Worm (Caenorhabditis elegans) whole organism, mixed stage, embryonic: ENCODE data around the gene EGAP4.1.

Source experiments
- M03D4.4 ChIP-seq: sonication (generic microtip); optimal IDR thresholded peaks from 2 replicates; lab custom pipeline; 2017; ENCODE audit warnings: mild to moderate bottlenecking, missing genetic modification characterization, missing compliant biosample characterization
- bed-3 ChIP-seq: fragments of 200-800 bp; sonication (Bioruptor generic); optimal IDR thresholded peaks from 3 replicates; lab custom pipeline; 2018; ENCODE audit warnings: mild to moderate bottlenecking, missing genetic modification characterization, moderate library complexity, missing compliant biosample characterization
- blmp-1 ChIP-seq: fragments of 150-350 bp; optimal IDR thresholded peaks from 2 replicates; lab custom pipeline; 2014; ENCODE audit warnings: missing biosample characterization, missing genetic modification characterization
- ceh-39 ChIP-seq: fragments of 150-350 bp; optimal IDR thresholded peaks from 2 replicates; lab custom pipeline; 2014; ENCODE audit warnings: missing biosample characterization, missing genetic modification characterization
- ceh-43 ChIP-seq: fragments of 200-800 bp; sonication (Bioruptor generic); optimal IDR thresholded peaks from 2 replicates; lab custom pipeline; 2018; ENCODE audit warnings: mild to moderate bottlenecking, missing genetic modification characterization, moderate library complexity, missing compliant biosample characterization
- ceh-83 ChIP-seq: fragments of 200-800 bp; sonication (Bioruptor generic); optimal IDR thresholded peaks from 2 replicates; lab custom pipeline; 2018; ENCODE audit warnings: mild to moderate bottlenecking, missing genetic modification characterization, missing compliant biosample characterization
- ces-1 ChIP-seq: fragments of 150-350 bp; optimal IDR thresholded peaks from 2 replicates; lab custom pipeline; 2014; ENCODE audit warnings: missing biosample characterization, missing genetic modification reagents, missing genetic modification characterization
- drap-1 ChIP-seq: fragments of 200-800 bp; sonication (Bioruptor generic); optimal IDR thresholded peaks from 3 replicates; lab custom pipeline; 2018; ENCODE audit warnings: mild to moderate bottlenecking, missing genetic modification characterization, missing compliant biosample characterization
- elt-1 ChIP-seq: sonication (generic microtip); optimal IDR thresholded peaks from 2 replicates; lab custom pipeline; 2017; ENCODE audit warnings: missing genetic modification characterization, mild to moderate bottlenecking, missing compliant biosample characterization, antibody characterized with exemption, moderate library complexity, borderline replicate concordance; ENCODE audit not compliant: insufficient read depth
- elt-3 ChIP-seq: fragments of 150-350 bp; optimal IDR thresholded peaks from 2 replicates; lab custom pipeline; 2014; ENCODE audit warnings: missing biosample characterization, missing genetic modification characterization
- flh-1 ChIP-seq: fragments of 200-800 bp; sonication (Bioruptor generic); optimal IDR thresholded peaks from 2 replicates; lab custom pipeline; 2018; ENCODE audit warnings: mild to moderate bottlenecking, missing genetic modification characterization, moderate library complexity, missing compliant biosample characterization
- hlh-1 ChIP-seq: fragments of 150-350 bp; optimal IDR thresholded peaks from 2 replicates; lab custom pipeline; 2014; ENCODE audit warnings: missing biosample characterization, missing genetic modification reagents, missing genetic modification characterization
- lin-13 ChIP-seq: fragments of 150-350 bp; optimal IDR thresholded peaks from 2 replicates; lab custom pipeline; 2014; ENCODE audit warnings: missing biosample characterization, missing genetic modification characterization
- lin-32 ChIP-seq: fragments of 200-800 bp; sonication (Bioruptor generic); optimal IDR thresholded peaks from 2 replicates; lab custom pipeline; 2018; ENCODE audit warnings: mild to moderate bottlenecking, missing genetic modification characterization, missing compliant biosample characterization
- lsy-2 ChIP-seq: fragments of 150-350 bp; optimal IDR thresholded peaks from 2 replicates; lab custom pipeline; 2014; ENCODE audit warnings: missing biosample characterization, missing genetic modification characterization
- mab-5 ChIP-seq: fragments of 150-350 bp; optimal IDR thresholded peaks from 2 replicates; lab custom pipeline; 2014; ENCODE audit warnings: missing biosample characterization, missing genetic modification characterization
- mls-2 ChIP-seq: sonication (generic microtip); optimal IDR thresholded peaks from 2 replicates; lab custom pipeline; 2016; ENCODE audit warnings: mild to moderate bottlenecking, missing genetic modification characterization, moderate library complexity, missing compliant biosample characterization
- nhr-12 ChIP-seq: fragments of 150-350 bp; optimal IDR thresholded peaks from 2 replicates; lab custom pipeline; 2014; ENCODE audit warnings: missing biosample characterization, missing genetic modification characterization
- nhr-2 ChIP-seq: fragments of 150-350 bp; optimal IDR thresholded peaks from 2 replicates; lab custom pipeline; 2014; ENCODE audit warnings: missing biosample characterization, missing genetic modification characterization
- nhr-28 ChIP-seq: fragments of 150-350 bp; optimal IDR thresholded peaks from 2 replicates; lab custom pipeline; 2014; ENCODE audit warnings: missing biosample characterization, missing genetic modification characterization
- nhr-76 ChIP-seq: sonication (generic microtip); optimal IDR thresholded peaks from 2 replicates; lab custom pipeline; 2017; ENCODE audit warnings: missing biosample characterization, missing genetic modification characterization
- pha-4 ChIP-seq: fragments of 150-350 bp; optimal IDR thresholded peaks from 2 replicates; lab custom pipeline; 2018; ENCODE audit warnings: missing biosample characterization, missing genetic modification reagents, missing genetic modification characterization
- sem-2 ChIP-seq: fragments of 200-800 bp; sonication (Bioruptor generic); optimal IDR thresholded peaks from 2 replicates; lab custom pipeline; 2018; ENCODE audit warnings: mild to moderate bottlenecking, missing genetic modification characterization, missing compliant biosample characterization
- snpc-4 ChIP-seq: fragments of 150-350 bp; optimal IDR thresholded peaks from 2 replicates; lab custom pipeline; 2014; ENCODE audit warnings: missing biosample characterization, missing genetic modification characterization
- tbx-8 ChIP-seq: fragments of 200-800 bp; sonication (Bioruptor generic); optimal IDR thresholded peaks from 2 replicates; lab custom pipeline; 2018; ENCODE audit warnings: mild to moderate bottlenecking, missing genetic modification characterization, moderate library complexity, missing compliant biosample characterization
- unc-120 ChIP-seq: sonication (generic microtip); optimal IDR thresholded peaks from 2 replicates; lab custom pipeline; 2017; ENCODE audit warnings: missing genetic modification characterization, missing compliant biosample characterization; ENCODE audit not compliant: poor library complexity, severe bottlenecking
- unc-39 ChIP-seq: fragments of 150-350 bp; optimal IDR thresholded peaks from 2 replicates; lab custom pipeline; 2014; ENCODE audit warnings: missing biosample characterization, missing genetic modification characterization
- unc-62 ChIP-seq: fragments of 150-350 bp; optimal IDR thresholded peaks from 2 replicates; lab custom pipeline; 2014; ENCODE audit warnings: missing biosample characterization, missing genetic modification reagents, missing genetic modification characterization
- zip-8 ChIP-seq: fragments of 150-350 bp; optimal IDR thresholded peaks from 2 replicates; lab custom pipeline; 2014; ENCODE audit warnings: missing biosample characterization, missing genetic modification characterization
- ztf-11 ChIP-seq: fragments of 150-350 bp; optimal IDR thresholded peaks from 2 replicates; lab custom pipeline; 2014; ENCODE audit warnings: missing biosample characterization, missing genetic modification characterization

EGAP4.1 gene

ce11 chrX:8761060-8761459 is 33.9 kb upstream of the EGAP4.1 start:
- TF ChIP-seq unc-62 (GFP tag; lab: Kevin White, UChicago) (peak; percentile 13), pha-4 (no peak)
- TF ChIP-seq, all 35 proteins: peak for 1

- no peak for TF ChIP-seq zip-8 (tag; lab: Kevin White, UChicago)
- TF ChIP-seq unc-39 (tag; lab: Kevin White, UChicago) = no peak
- no peak for TF ChIP-seq nhr-12 (tag; lab: Kevin White, UChicago)
These were observed 28.8 kb upstream of the EGAP4.1 start for ce11 chrX:8755987-8756386.

- no peak for TF ChIP-seq nhr-76 (tag; lab: Kevin White, UChicago)
- no peak for TF ChIP-seq zip-8 (tag; lab: Kevin White, UChicago)
- TF ChIP-seq lsy-2 (tag; lab: Kevin White, UChicago) = no peak
- no peak for TF ChIP-seq bed-3 (GFP tag; lab: Kevin White, UChicago)
- no peak for TF ChIP-seq nhr-12 (tag; lab: Kevin White, UChicago)
- no peak for TF ChIP-seq ceh-83 (GFP tag; lab: Kevin White, UChicago)
- TF ChIP-seq nhr-28 (tag; lab: Kevin White, UChicago) = no peak
- TF ChIP-seq elt-1 (tag; lab: Kevin White, UChicago) = no peak
- TF ChIP-seq lin-13 = no peak
- TF ChIP-seq flh-1 (GFP tag; lab: Kevin White, UChicago) = no peak
- TF ChIP-seq ceh-43 (GFP tag; lab: Kevin White, UChicago) = no peak
- TF ChIP-seq unc-62 (GFP tag; lab: Kevin White, UChicago) = no peak
- no peak for TF ChIP-seq ztf-11
- no peak for TF ChIP-seq pha-4
- TF ChIP-seq unc-39 (tag; lab: Kevin White, UChicago) = no peak
- TF ChIP-seq nhr-2 (tag; lab: Kevin White, UChicago) = no peak
These were observed 27.1 kb upstream of the EGAP4.1 start for ce11 chrX:8754285-8754795.

- TF ChIP-seq elt-3 (peak; percentile 44), unc-62 (GFP tag; lab: Kevin White, UChicago) (peak; percentile 47), unc-120 (tag; lab: Kevin White, UChicago) (no peak), elt-1 (tag; lab: Kevin White, UChicago) (peak; percentile 78)
These were observed 25.3 kb upstream of the EGAP4.1 start for ce11 chrX:8752546-8752945.

DNA sequence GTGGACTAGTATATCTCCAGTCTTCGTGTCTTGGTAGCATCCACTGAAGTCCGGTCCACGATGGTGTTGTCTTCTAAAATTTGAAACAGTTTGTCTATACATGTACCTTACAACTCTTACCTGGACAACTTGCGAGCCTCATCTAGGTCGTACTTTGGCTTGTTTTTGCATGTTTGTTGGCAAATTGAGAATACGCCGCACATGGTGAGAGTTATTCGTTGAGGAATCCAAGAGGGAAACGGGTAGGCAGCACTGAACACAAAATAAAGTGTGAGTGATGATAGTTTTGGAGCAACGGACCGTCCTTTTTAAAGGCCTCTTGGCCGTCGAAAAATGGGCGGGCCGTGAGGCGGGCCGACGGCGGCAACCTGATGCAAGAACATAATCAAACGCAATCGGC is 23.5 kb upstream of the EGAP4.1 start, which contains the start of gene asns-2:
asns-2 (minus strand) TSS at position 282 of the 400 bp plus-strand sequence.
- TF ChIP-seq nhr-2 (tag; lab: Kevin White, UChicago) = no peak
- no peak for TF ChIP-seq unc-39 (tag; lab: Kevin White, UChicago)
- no peak for TF ChIP-seq unc-120 (tag; lab: Kevin White, UChicago)
- TF ChIP-seq elt-3 = no peak
- TF ChIP-seq lin-32 = no peak
- TF ChIP-seq blmp-1 (tag; lab: Kevin White, UChicago) = no peak
- no peak for TF ChIP-seq tbx-8 (GFP tag; lab: Kevin White, UChicago)
- no peak for TF ChIP-seq mls-2 (tag; lab: Kevin White, UChicago)
- TF ChIP-seq mab-5 (tag; lab: Kevin White, UChicago) = no peak
- TF ChIP-seq nhr-76 (tag; lab: Kevin White, UChicago) = no peak
- no peak for TF ChIP-seq ztf-11
- no peak for TF ChIP-seq ceh-83 (GFP tag; lab: Kevin White, UChicago)
- no peak for TF ChIP-seq drap-1 (GFP tag; lab: Kevin White, UChicago)
- no peak for TF ChIP-seq ceh-43 (GFP tag; lab: Kevin White, UChicago)
- TF ChIP-seq, all 35 proteins: peak for 0

- no peak for TF ChIP-seq pha-4
- no peak for TF ChIP-seq M03D4.4
- TF ChIP-seq elt-1 (tag; lab: Kevin White, UChicago) = no peak
- TF ChIP-seq mab-5 (tag; lab: Kevin White, UChicago) = no peak
- no peak for TF ChIP-seq sem-2 (GFP tag; lab: Kevin White, UChicago)
- TF ChIP-seq ceh-39 = no peak
- TF ChIP-seq tbx-8 (GFP tag; lab: Kevin White, UChicago) = no peak
- no peak for TF ChIP-seq snpc-4 (tag; lab: Kevin White, UChicago)
- TF ChIP-seq hlh-1 = no peak
- no peak for TF ChIP-seq ces-1
- no peak for TF ChIP-seq flh-1 (GFP tag; lab: Kevin White, UChicago)
- no peak for TF ChIP-seq drap-1 (GFP tag; lab: Kevin White, UChicago)
- TF ChIP-seq unc-39 (tag; lab: Kevin White, UChicago) = no peak
- no peak for TF ChIP-seq zip-8 (tag; lab: Kevin White, UChicago)
- no peak for TF ChIP-seq bed-3 (GFP tag; lab: Kevin White, UChicago)
- TF ChIP-seq nhr-76 (tag; lab: Kevin White, UChicago) = no peak
These were observed 23.0 kb upstream of the EGAP4.1 start for ce11 chrX:8750209-8750608.
